Worm (Caenorhabditis elegans) whole organism, L4 larva: ENCODE data around the gene mog-5.
"Not testable (repeated sequence)": the region's sequence is repeated elsewhere in the genome, so short reads cannot be mapped to it uniquely, and the experiment has no call there.

Source experiments
- D1046.2 ChIP-seq: fragments of 200-800 bp; sonication (Bioruptor generic); IDR thresholded peaks from 2 replicates; pipeline ENCODE4 v1.3.6; 2022; ENCODE audit warnings: missing genetic modification characterization, missing compliant biosample characterization
- F10B5.3 ChIP-seq: sonication (generic microtip); optimal IDR thresholded peaks from 2 replicates; lab custom pipeline; 2016; ENCODE audit warnings: mild to moderate bottlenecking, missing genetic modification characterization, missing compliant biosample characterization
- T20F7.1 ChIP-seq: fragments of 200-800 bp; sonication (Bioruptor generic); optimal IDR thresholded peaks from 2 replicates; lab custom pipeline; 2018; ENCODE audit warnings: mild to moderate bottlenecking, missing genetic modification characterization, missing compliant biosample characterization
- T26A8.4 ChIP-seq: fragments of 200-800 bp; sonication (Bioruptor generic); IDR thresholded peaks from 2 replicates; pipeline ENCODE4 v1.3.6; 2022; ENCODE audit warnings: missing genetic modification characterization, missing compliant biosample characterization
- Y75B8A.6 ChIP-seq: fragments of 200-800 bp; sonication (Bioruptor generic); IDR thresholded peaks from 2 replicates; pipeline ENCODE4 v1.3.6; 2022; ENCODE audit warnings: missing genetic modification reagents, missing genetic modification characterization, missing compliant biosample characterization
- ZK337.2 ChIP-seq: fragments of 200-800 bp; sonication (Bioruptor generic); IDR thresholded peaks from 2 replicates; pipeline ENCODE4 v1.3.6; 2022; ENCODE audit warnings: missing genetic modification reagents, missing genetic modification characterization, missing compliant biosample characterization
- ZK546.5 ChIP-seq, 2 experiments: sonication (generic microtip); optimal IDR thresholded peaks; 2 replicates each; lab custom pipeline; 2017; ENCODE audit warnings: missing biosample characterization in 2 of 2, missing genetic modification characterization in 2 of 2
- aly-2 ChIP-seq: sonication (generic microtip); optimal IDR thresholded peaks from 2 replicates; lab custom pipeline; 2018; ENCODE audit warnings: missing biosample characterization, missing genetic modification characterization
- arid-1 ChIP-seq: fragments of 200-800 bp; sonication (Bioruptor generic); conservative IDR thresholded peaks from 2 replicates; pipeline ENCODE4 v1.3.6; 2022; ENCODE audit warnings: missing genetic modification reagents, missing genetic modification characterization, missing compliant biosample characterization
- attf-4 ChIP-seq: sonication (generic microtip); optimal IDR thresholded peaks from 3 replicates; lab custom pipeline; 2017; ENCODE audit warnings: missing biosample characterization, missing genetic modification characterization
- ceh-20 ChIP-seq: fragments of 200-800 bp; sonication (Bioruptor generic); IDR thresholded peaks from 2 replicates; pipeline ENCODE4 v1.3.6; 2022; ENCODE audit warnings: missing genetic modification reagents, missing genetic modification characterization, missing compliant biosample characterization
- ceh-28 ChIP-seq: fragments of 150-350 bp; optimal IDR thresholded peaks from 2 replicates; lab custom pipeline; 2014; ENCODE audit warnings: missing biosample characterization, missing genetic modification reagents, missing genetic modification characterization
- ceh-82 ChIP-seq: sonication (generic microtip); optimal IDR thresholded peaks from 2 replicates; lab custom pipeline; 2017; ENCODE audit warnings: missing biosample characterization, missing genetic modification characterization
- cey-2 ChIP-seq: sonication (generic microtip); optimal IDR thresholded peaks from 3 replicates; lab custom pipeline; 2017; ENCODE audit warnings: missing genetic modification characterization, mild to moderate bottlenecking, missing compliant biosample characterization, antibody characterized with exemption, borderline replicate concordance; ENCODE audit not compliant: insufficient read depth
- ctbp-1 ChIP-seq: fragments of 200-800 bp; sonication (Bioruptor generic); IDR thresholded peaks from 2 replicates; pipeline ENCODE4 v1.3.6; 2022; ENCODE audit warnings: missing genetic modification reagents, missing genetic modification characterization, missing compliant biosample characterization
- daf-19 ChIP-seq: fragments of 200-800 bp; sonication (Bioruptor generic); conservative IDR thresholded peaks from 2 replicates; pipeline ENCODE4 v1.3.6; 2022; ENCODE audit warnings: missing genetic modification characterization, missing compliant biosample characterization
- daf-8 ChIP-seq: fragments of 200-800 bp; sonication (Bioruptor generic); IDR thresholded peaks from 2 replicates; pipeline ENCODE4 v1.3.6; 2022; ENCODE audit warnings: missing genetic modification characterization, missing compliant biosample characterization
- dmd-6 ChIP-seq: fragments of 200-800 bp; sonication (Bioruptor generic); IDR thresholded peaks from 2 replicates; pipeline ENCODE4 v1.3.6; 2022; ENCODE audit warnings: missing genetic modification reagents, missing genetic modification characterization, missing compliant biosample characterization
- dmd-9 ChIP-seq: fragments of 200-800 bp; sonication (Bioruptor generic); IDR thresholded peaks from 2 replicates; pipeline ENCODE4 v1.3.6; 2022; ENCODE audit warnings: missing genetic modification reagents, missing genetic modification characterization, missing compliant biosample characterization
- dpl-1 ChIP-seq: fragments of 150-350 bp; optimal IDR thresholded peaks from 2 replicates; lab custom pipeline; 2014; ENCODE audit warnings: missing biosample characterization, missing genetic modification reagents, missing genetic modification characterization
- egl-27 ChIP-seq: sonication (generic microtip); optimal IDR thresholded peaks from 3 replicates; lab custom pipeline; 2017; ENCODE audit warnings: missing biosample characterization, missing genetic modification reagents, missing genetic modification characterization
- fkh-10 ChIP-seq: fragments of 150-350 bp; optimal IDR thresholded peaks from 2 replicates; lab custom pipeline; 2014; ENCODE audit warnings: missing biosample characterization, missing genetic modification reagents, missing genetic modification characterization
- hlh-30 ChIP-seq: sonication (generic microtip); optimal IDR thresholded peaks from 2 replicates; lab custom pipeline; 2017; ENCODE audit warnings: antibody characterized with exemption, mild to moderate bottlenecking, missing genetic modification characterization, missing compliant biosample characterization; ENCODE audit not compliant: insufficient read depth
- hmg-1.1 ChIP-seq: fragments of 200-800 bp; sonication (Bioruptor generic); IDR thresholded peaks from 2 replicates; pipeline ENCODE4 v1.3.6; 2022; ENCODE audit warnings: missing genetic modification reagents, missing genetic modification characterization, missing compliant biosample characterization
- lin-1 ChIP-seq: fragments of 200-800 bp; sonication (Bioruptor generic); IDR thresholded peaks from 2 replicates; pipeline ENCODE4 v1.3.6; 2022; ENCODE audit warnings: missing genetic modification reagents, missing genetic modification characterization, missing compliant biosample characterization
- lin-38 ChIP-seq: fragments of 200-800 bp; sonication (Bioruptor generic); IDR thresholded peaks from 2 replicates; pipeline ENCODE4 v1.3.6; 2022; ENCODE audit warnings: missing genetic modification reagents, missing genetic modification characterization, missing compliant biosample characterization
- madf-9 ChIP-seq: fragments of 200-800 bp; sonication (Bioruptor generic); conservative IDR thresholded peaks from 2 replicates; pipeline ENCODE4 v1.3.6; 2022; ENCODE audit warnings: missing genetic modification reagents, missing genetic modification characterization, missing compliant biosample characterization
- mdt-29 ChIP-seq: fragments of 200-800 bp; sonication (Bioruptor generic); IDR thresholded peaks from 2 replicates; pipeline ENCODE4 v1.3.6; 2022; ENCODE audit warnings: missing genetic modification reagents, missing genetic modification characterization, missing compliant biosample characterization
- mes-2 ChIP-seq: sonication (generic microtip); optimal IDR thresholded peaks from 2 replicates; lab custom pipeline; 2016; ENCODE audit warnings: missing genotype, mild to moderate bottlenecking, missing genetic modification characterization, missing compliant biosample characterization; ENCODE audit not compliant: poor library complexity, severe bottlenecking
- mxl-3 ChIP-seq: fragments of 200-800 bp; sonication (Bioruptor generic); optimal IDR thresholded peaks from 2 replicates; lab custom pipeline; 2018; ENCODE audit warnings: mild to moderate bottlenecking, missing genetic modification characterization, missing compliant biosample characterization
- nhr-102 ChIP-seq: sonication (generic microtip); optimal IDR thresholded peaks from 2 replicates; lab custom pipeline; 2016; ENCODE audit warnings: mild to moderate bottlenecking, missing genetic modification characterization, moderate library complexity, missing compliant biosample characterization
- nhr-11 ChIP-seq: fragments of 150-350 bp; optimal IDR thresholded peaks from 2 replicates; lab custom pipeline; 2014; ENCODE audit warnings: missing biosample characterization, missing genetic modification characterization
- nhr-111 ChIP-seq: fragments of 200-800 bp; sonication (Bioruptor generic); optimal IDR thresholded peaks from 2 replicates; lab custom pipeline; 2018; ENCODE audit warnings: mild to moderate bottlenecking, missing genetic modification characterization, missing compliant biosample characterization
- nhr-48 ChIP-seq: sonication (generic microtip); optimal IDR thresholded peaks from 2 replicates; lab custom pipeline; 2016; ENCODE audit warnings: mild to moderate bottlenecking, missing genetic modification characterization, missing compliant biosample characterization
- nhr-6 ChIP-seq: fragments of 150-350 bp; optimal IDR thresholded peaks from 2 replicates; lab custom pipeline; 2014; ENCODE audit warnings: missing biosample characterization, missing genetic modification characterization
- pha-4 ChIP-seq, 2 experiments: fragments of 150-350 bp in 1 of 2; fragments of 200-800 bp in 1 of 2; sonication (Bioruptor generic) in 1 of 2; IDR thresholded peaks in 1 of 2; optimal IDR thresholded peaks in 1 of 2; 2 replicates each; pipeline versions ENCODE4 v1.3.6 to Lab custom; 2014 to 2022; ENCODE audit warnings: missing genetic modification characterization in 2 of 2, missing genetic modification reagents in 2 of 2, missing biosample characterization in 1 of 2, missing compliant biosample characterization in 1 of 2
- rbr-2 ChIP-seq: sonication (generic microtip); optimal IDR thresholded peaks from 2 replicates; lab custom pipeline; 2016; ENCODE audit warnings: missing genotype, missing genetic modification characterization, missing compliant biosample characterization
- snpc-1.2 ChIP-seq: fragments of 200-800 bp; sonication (Bioruptor generic); IDR thresholded peaks from 2 replicates; pipeline ENCODE4 v1.3.6; 2022; ENCODE audit warnings: missing genetic modification reagents, missing genetic modification characterization, missing compliant biosample characterization
- spr-1 ChIP-seq: sonication (generic microtip); optimal IDR thresholded peaks from 2 replicates; lab custom pipeline; 2016; ENCODE audit warnings: mild to moderate bottlenecking, missing genetic modification characterization, missing compliant biosample characterization
- spr-3 ChIP-seq: fragments of 200-800 bp; sonication (Bioruptor generic); optimal IDR thresholded peaks from 2 replicates; lab custom pipeline; 2018; ENCODE audit warnings: mild to moderate bottlenecking, missing genetic modification characterization, missing compliant biosample characterization
- tra-1 ChIP-seq: fragments of 200-800 bp; sonication (Bioruptor generic); IDR thresholded peaks from 2 replicates; pipeline ENCODE4 v1.3.6; 2022; ENCODE audit warnings: missing genetic modification reagents, missing genetic modification characterization, missing compliant biosample characterization
- unc-130 ChIP-seq: sonication (generic microtip); optimal IDR thresholded peaks from 2 replicates; lab custom pipeline; 2016; ENCODE audit warnings: missing genetic modification reagents, missing genetic modification characterization, missing compliant biosample characterization
- vab-7 ChIP-seq: fragments of 200-800 bp; sonication (Bioruptor generic); IDR thresholded peaks from 2 replicates; pipeline ENCODE4 v1.3.6; 2022; ENCODE audit warnings: missing genetic modification reagents, missing genetic modification characterization, missing compliant biosample characterization
- ztf-7 ChIP-seq: fragments of 150-350 bp; optimal IDR thresholded peaks from 2 replicates; lab custom pipeline; 2014; ENCODE audit warnings: missing biosample characterization, missing genetic modification characterization

Gene mog-5

DNA sequence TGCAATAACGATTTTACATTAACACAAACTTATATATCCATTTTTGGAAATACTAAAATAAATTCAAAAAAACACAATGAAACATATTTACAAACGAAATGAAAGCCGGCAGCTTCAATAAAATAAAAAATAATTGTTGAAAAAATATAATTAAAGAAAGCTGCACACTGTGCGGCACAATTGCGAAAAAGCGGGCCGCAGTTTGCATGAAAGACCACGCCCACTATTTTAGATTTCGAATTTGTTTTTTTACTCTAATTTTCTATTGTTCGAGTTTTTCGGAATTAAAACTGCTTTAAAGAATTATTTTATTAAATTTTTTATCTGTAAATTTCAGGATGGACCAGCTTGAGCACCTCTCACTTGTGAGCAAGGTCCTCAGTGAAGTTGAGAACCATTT lies at the start of gene mog-5:
TSS of gene mog-5 (plus strand) at position 338 of the 400 bp plus-strand sequence.
- TF ChIP-seq ceh-82 (tag; lab: Kevin White, UChicago) (no peak), unc-130 (no peak), dpl-1 (GFP tag; lab: Kevin White, UChicago) (peak; percentile 26), ZK546.5 (tag; optimal IDR thresholded peaks at IDR 0.05; lab: Kevin White, UChicago) (no peak), arid-1 (GFP tag; lab: Robert Waterston, UW) (no peak), mes-2 (peak; percentile 77), pha-4 (GFP tag; IDR thresholded peaks at IDR 0.05; lab: Robert Waterston, UW) (no peak), pha-4 (tag; optimal IDR thresholded peaks at IDR 0.05; lab: Kevin White, UChicago) (peak; percentile 25), hlh-30 (tag; lab: Kevin White, UChicago) (peak; percentile 23), fkh-10 (GFP tag; lab: Kevin White, UChicago) (no peak), lin-38 (peak; percentile 40; the same call in 1 of the 2 replicates), ZK337.2 (GFP tag; lab: Robert Waterston, UW) (no peak), attf-4 (tag; lab: Kevin White, UChicago) (no peak), T20F7.1 (GFP tag; lab: Kevin White, UChicago) (no peak)

DNA sequence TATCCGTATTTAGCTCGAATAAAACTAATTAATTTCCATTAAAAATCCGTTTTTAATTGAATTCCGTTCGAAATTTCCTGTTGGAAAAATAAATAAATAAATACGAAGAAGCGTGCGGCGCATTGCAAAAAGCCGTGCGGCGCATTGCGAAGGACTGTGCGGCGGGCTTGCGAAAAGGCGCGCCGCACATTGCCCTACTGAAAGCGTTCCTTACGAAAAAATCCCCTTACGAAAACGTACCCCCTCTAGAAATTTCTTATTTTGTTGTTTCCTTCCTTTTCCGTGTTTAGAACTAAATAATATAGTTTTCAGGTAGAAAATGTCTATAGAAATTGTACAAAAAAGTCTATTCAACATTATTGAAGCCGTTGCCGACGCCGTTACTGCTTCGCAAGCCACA lies 49.0 kb upstream of the mog-5 start, which contains the start of gene F09E5.8:
TSS of gene F09E5.8 (plus strand) at position 313 of the 400 bp plus-strand sequence.
- TF ChIP-seq ceh-20 (0 out of 2 replicates have a peak, but pooled peaks have one; percentile 25), lin-38 (peak; percentile 82), T26A8.4 (GFP tag; lab: Robert Waterston, UW) (peak; percentile 81), hmg-1.1 (GFP tag; lab: Robert Waterston, UW) (peak; percentile 78), lin-1 (GFP tag; lab: Robert Waterston, UW) (0 out of 2 replicates have a peak, but pooled peaks have one; percentile 41), vab-7 (0 out of 2 replicates have a peak, but pooled peaks have one; percentile 63), dmd-6 (GFP tag; lab: Robert Waterston, UW) (peak; percentile 23; the same call in 1 of the 2 replicates), pha-4 (GFP tag; IDR thresholded peaks at IDR 0.05; lab: Robert Waterston, UW) (peak; percentile 63; the same call in 1 of the 2 replicates), ctbp-1 (0 out of 2 replicates have a peak, but pooled peaks have one; percentile 39)
- not testable (repeated sequence) for TF ChIP-seq pha-4 (tag; optimal IDR thresholded peaks at IDR 0.05; lab: Kevin White, UChicago)

DNA sequence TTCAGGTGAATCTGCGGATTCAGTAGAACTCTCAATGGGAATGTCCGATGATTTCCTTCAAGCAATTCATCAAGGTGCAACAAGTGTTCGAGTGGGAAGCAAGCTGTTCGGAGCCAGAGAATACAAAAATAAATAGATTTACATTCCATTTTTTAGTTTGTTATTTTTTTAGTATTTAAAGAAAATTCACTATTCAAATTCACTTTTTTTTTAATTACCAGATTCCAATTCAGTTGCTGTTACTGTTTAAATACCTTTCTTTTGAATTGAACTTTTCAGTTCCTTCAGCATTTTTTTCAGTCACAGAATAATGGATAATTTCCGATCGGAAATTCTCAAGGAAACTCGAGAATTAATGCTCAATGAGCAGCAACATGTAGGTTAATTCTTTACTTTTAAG lies 47.5 kb upstream of the mog-5 start, which contains the start of gene F09E5.7:
TSS of gene F09E5.7 (plus strand) at position 301 of the 400 bp plus-strand sequence.
- TF ChIP-seq Y75B8A.6 (no peak), rbr-2 (no peak), nhr-111 (GFP tag; lab: Kevin White, UChicago) (no peak), aly-2 (tag; lab: Kevin White, UChicago) (no peak), madf-9 (GFP tag; lab: Robert Waterston, UW) (no peak), ceh-28 (tag; lab: Kevin White, UChicago) (no peak)

DNA sequence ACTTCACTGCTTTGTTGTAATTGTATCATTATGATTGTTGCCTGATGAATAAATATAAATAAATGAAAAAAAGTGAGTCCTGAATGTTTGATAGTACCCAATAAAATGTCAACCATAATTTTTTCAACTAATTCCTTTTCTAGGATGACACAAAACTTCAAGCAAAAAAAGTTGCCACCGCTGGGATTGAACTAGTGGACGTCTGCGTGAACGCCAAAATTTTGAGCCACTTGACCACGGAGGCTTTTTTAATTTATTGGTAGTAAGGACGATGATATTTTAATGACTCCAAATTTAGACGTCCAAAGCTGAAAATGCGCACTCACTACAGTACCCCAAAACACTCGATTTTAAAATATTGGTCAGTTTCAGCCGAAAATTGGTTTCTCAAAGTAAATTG lies 45.7 kb upstream of the mog-5 start:
- TF ChIP-seq F10B5.3 (peak; percentile 20), egl-27 (tag; lab: Kevin White, UChicago) (no peak), spr-3 (GFP tag; lab: Kevin White, UChicago) (peak; percentile 83), nhr-6 (tag; lab: Kevin White, UChicago) (no peak), snpc-1.2 (GFP tag; lab: Robert Waterston, UW) (peak; percentile 83), dmd-9 (GFP tag; lab: Robert Waterston, UW) (0 out of 2 replicates have a peak, but pooled peaks have one; percentile 28), tra-1 (GFP tag; lab: Robert Waterston, UW) (peak; percentile 78), cey-2 (tag; lab: Kevin White, UChicago) (no peak), nhr-11 (tag; lab: Kevin White, UChicago) (no peak), spr-1 (peak; percentile 54), D1046.2 (GFP tag; lab: Robert Waterston, UW) (peak; percentile 87), mxl-3 (GFP tag; lab: Kevin White, UChicago) (no peak), nhr-102 (tag; lab: Kevin White, UChicago) (peak; percentile 69), daf-8 (GFP tag; lab: Robert Waterston, UW) (no peak), nhr-48 (tag; lab: Kevin White, UChicago) (peak; percentile 50), dmd-6 (GFP tag; lab: Robert Waterston, UW) (0 out of 2 replicates have a peak, but pooled peaks have one; percentile 27), daf-19 (GFP tag; lab: Robert Waterston, UW) (peak; percentile 86), mdt-29 (GFP tag; lab: Robert Waterston, UW) (peak; percentile 61), mes-2 (peak; percentile 71), ztf-7 (tag; lab: Kevin White, UChicago) (peak; percentile 9), unc-130 (peak; percentile 33)
